Fruit fly (Drosophila melanogaster) whole organism, pupa: ENCODE results near the gene CG10804.

Experiments
- CG10348 ChIP-seq: fragments of 200-800 bp; sonication (Bioruptor generic); IDR thresholded peaks from 2 replicates; pipeline ENCODE4 v1.3.6; 2022; ENCODE audit warnings: missing biosample characterization, missing genetic modification characterization
- CG12605 ChIP-seq: fragments of 200-800 bp; sonication (Bioruptor generic); IDR thresholded peaks from 2 replicates; pipeline ENCODE4 v1.3.6; 2022; ENCODE audit warnings: missing biosample characterization, missing genetic modification characterization
- CG13204 ChIP-seq: fragments of 200-800 bp; sonication (Bioruptor generic); optimal IDR thresholded peaks from 2 replicates; lab custom pipeline; 2018; ENCODE audit warnings: missing biosample characterization, mild to moderate bottlenecking, missing genetic modification characterization, moderate library complexity
- CG14655 ChIP-seq: fragments of 200-800 bp; sonication (Bioruptor generic); optimal IDR thresholded peaks from 3 replicates; lab custom pipeline; 2017; ENCODE audit warnings: mild to moderate bottlenecking, missing biosample characterization, missing genetic modification reagents, missing genetic modification characterization
- CG15710 ChIP-seq: fragments of 200-800 bp; sonication (Bioruptor generic); optimal IDR thresholded peaks from 2 replicates; lab custom pipeline; 2018; ENCODE audit warnings: missing biosample characterization, mild to moderate bottlenecking, missing genetic modification characterization, moderate library complexity
- CG17806 ChIP-seq: fragments of 200-800 bp; sonication (Bioruptor generic); optimal IDR thresholded peaks from 2 replicates; lab custom pipeline; 2018; ENCODE audit warnings: missing biosample characterization, mild to moderate bottlenecking, missing genetic modification characterization, moderate library complexity
- CG32121 ChIP-seq: fragments of 200-800 bp; sonication (Bioruptor generic); IDR thresholded peaks from 2 replicates; pipeline ENCODE4 v1.3.6; 2022; ENCODE audit warnings: missing biosample characterization, missing genetic modification characterization
- CG34367 ChIP-seq: fragments of 200-800 bp; sonication (Bioruptor generic); optimal IDR thresholded peaks from 2 replicates; lab custom pipeline; 2018; ENCODE audit warnings: missing biosample characterization, mild to moderate bottlenecking, missing genetic modification characterization
- CG4496 ChIP-seq: fragments of 200-800 bp; sonication (Bioruptor generic); IDR thresholded peaks from 3 replicates; pipeline ENCODE4 v1.3.6; 2022; ENCODE audit warnings: missing biosample characterization, missing genetic modification characterization
- CG8159 ChIP-seq: fragments of 200-800 bp; sonication (Bioruptor generic); optimal IDR thresholded peaks from 3 replicates; lab custom pipeline; 2018; ENCODE audit warnings: missing biosample characterization, mild to moderate bottlenecking, missing genetic modification characterization, moderate library complexity
- CG8301 ChIP-seq: fragments of 200-800 bp; sonication (Bioruptor generic); optimal IDR thresholded peaks from 2 replicates; lab custom pipeline; 2018; ENCODE audit warnings: missing biosample characterization, mild to moderate bottlenecking, missing genetic modification characterization
- CG9948 ChIP-seq: fragments of 200-800 bp; sonication (Bioruptor generic); optimal IDR thresholded peaks from 2 replicates; lab custom pipeline; 2018; ENCODE audit warnings: missing biosample characterization, mild to moderate bottlenecking, missing genetic modification characterization, moderate library complexity
- D1 ChIP-seq: fragments of 200-800 bp; sonication (Bioruptor generic); optimal IDR thresholded peaks from 2 replicates; lab custom pipeline; 2018; ENCODE audit warnings: missing biosample characterization, mild to moderate bottlenecking, missing genetic modification characterization, moderate library complexity
- EcR ChIP-seq: fragments of 200-800 bp; sonication (Bioruptor generic); optimal IDR thresholded peaks from 3 replicates; lab custom pipeline; 2019; ENCODE audit warnings: missing biosample characterization, missing genetic modification characterization, mild to moderate bottlenecking, moderate library complexity, missing genetic modification reagents
- Ets98B ChIP-seq: fragments of 200-800 bp; sonication (Bioruptor generic); IDR thresholded peaks from 2 replicates; pipeline ENCODE4 v1.3.6; 2022; ENCODE audit warnings: missing biosample characterization, missing genetic modification characterization
- Pif1A ChIP-seq: fragments of 200-800 bp; sonication (Bioruptor generic); optimal IDR thresholded peaks from 3 replicates; lab custom pipeline; 2016; ENCODE audit warnings: missing biosample characterization, missing genetic modification characterization
- Pif1B ChIP-seq: fragments of 200-800 bp; sonication (Bioruptor generic); optimal IDR thresholded peaks from 3 replicates; lab custom pipeline; 2016; ENCODE audit warnings: missing biosample characterization, missing genetic modification characterization
- Snoo ChIP-seq: fragments of 200-800 bp; sonication (Bioruptor generic); optimal IDR thresholded peaks from 3 replicates; lab custom pipeline; 2017; ENCODE audit warnings: missing biosample characterization, mild to moderate bottlenecking, missing genetic modification characterization, inconsistent platforms
- fd96Ca ChIP-seq: fragments of 200-800 bp; sonication (Bioruptor generic); IDR thresholded peaks from 3 replicates; pipeline ENCODE4 v1.3.6; 2022; ENCODE audit warnings: missing biosample characterization, missing genetic modification characterization
- gl ChIP-seq: fragments of 200-800 bp; sonication (Bioruptor generic); optimal IDR thresholded peaks from 2 replicates; lab custom pipeline; 2018; ENCODE audit warnings: missing biosample characterization, mild to moderate bottlenecking, missing genetic modification characterization
- rn ChIP-seq: fragments of 200-800 bp; sonication (Bioruptor generic); IDR thresholded peaks from 2 replicates; pipeline ENCODE4 v1.3.6; 2022; ENCODE audit warnings: missing biosample characterization, missing genetic modification characterization

Gene CG10804

dm6 chrX:3485304-3485703 is 3.2 kb upstream of the CG10804 start, which contains the start of the genes CG14270 and CG10803:
CG14270 (minus strand) TSS chrX:3485378.
CG10803 (plus strand) TSS chrX:3485650.
- TF ChIP-seq Pif1B (GFP tag; lab: Kevin White, UChicago) = no peak
- no peak for TF ChIP-seq D1 (tag; lab: Kevin White, UChicago)
- no peak for TF ChIP-seq CG9948 (tag; lab: Kevin White, UChicago)
- no peak for TF ChIP-seq CG12605 (GFP tag; lab: Robert Waterston, UW)
- TF ChIP-seq Pif1A (GFP tag; lab: Kevin White, UChicago) = no peak
- TF ChIP-seq EcR (GFP tag; lab: Kevin White, UChicago) = no peak

dm6 chrX:3481034-3481433 is 1.1 kb downstream of the CG10804 start:
- TF ChIP-seq CG32121 (GFP tag; lab: Robert Waterston, UW) = no peak
- TF ChIP-seq rn (GFP tag; lab: Robert Waterston, UW) = no peak
- TF ChIP-seq CG12605 (GFP tag; lab: Robert Waterston, UW) = no peak
- no peak for TF ChIP-seq CG8301
- no peak for TF ChIP-seq CG10348 (GFP tag; lab: Robert Waterston, UW)
- TF ChIP-seq CG9948 (tag; lab: Kevin White, UChicago) = no peak
- TF ChIP-seq CG34367 (tag; lab: Kevin White, UChicago) = no peak
- no peak for TF ChIP-seq CG17806 (tag; lab: Kevin White, UChicago)
- peak; percentile 33 for TF ChIP-seq D1 (tag; lab: Kevin White, UChicago)
- TF ChIP-seq gl (tag; lab: Kevin White, UChicago) = no peak
- TF ChIP-seq fd96Ca (GFP tag; lab: Robert Waterston, UW) = no peak
- TF ChIP-seq Pif1B (GFP tag; lab: Kevin White, UChicago) = no peak
- TF ChIP-seq CG8159 (tag; lab: Kevin White, UChicago) = no peak
- TF ChIP-seq Ets98B (GFP tag; lab: Robert Waterston, UW) = peak; percentile 40; the same call in 1 of the 2 replicates
- TF ChIP-seq Pif1A (GFP tag; lab: Kevin White, UChicago) = no peak
- TF ChIP-seq CG4496 (GFP tag; lab: Robert Waterston, UW) = peak; percentile 34; the same call in 1 of the 3 replicates
- no peak for TF ChIP-seq CG14655 (GFP tag; lab: Kevin White, UChicago)
- no peak for TF ChIP-seq CG13204 (GFP tag; lab: Kevin White, UChicago)
- TF ChIP-seq CG15710 (tag; lab: Kevin White, UChicago) = no peak
- peak; percentile 43 for TF ChIP-seq EcR (GFP tag; lab: Kevin White, UChicago)
- no peak for TF ChIP-seq Snoo
- TF ChIP-seq, all 21 proteins: peak for 4

- TF ChIP-seq CG8159 (tag; lab: Kevin White, UChicago) (peak; percentile 74), CG4496 (GFP tag; lab: Robert Waterston, UW) (peak; percentile 87), CG17806 (tag; lab: Kevin White, UChicago) (peak; percentile 73), CG8301 (peak; percentile 78), gl (tag; lab: Kevin White, UChicago) (peak; percentile 18), CG13204 (GFP tag; lab: Kevin White, UChicago) (no peak), CG12605 (GFP tag; lab: Robert Waterston, UW) (peak; percentile 68), CG10348 (GFP tag; lab: Robert Waterston, UW) (peak; percentile 22; the same call in 1 of the 2 replicates), CG9948 (tag; lab: Kevin White, UChicago) (peak; percentile 69), Ets98B (GFP tag; lab: Robert Waterston, UW) (peak; percentile 74), Pif1B (GFP tag; lab: Kevin White, UChicago) (peak; percentile 67), rn (GFP tag; lab: Robert Waterston, UW) (peak; percentile 61), CG15710 (tag; lab: Kevin White, UChicago) (peak; percentile 64), CG34367 (tag; lab: Kevin White, UChicago) (peak; percentile 63), CG32121 (GFP tag; lab: Robert Waterston, UW) (peak; percentile 65), Snoo (peak; percentile 69), EcR (GFP tag; lab: Kevin White, UChicago) (no peak), Pif1A (GFP tag; lab: Kevin White, UChicago) (peak; percentile 72), D1 (tag; lab: Kevin White, UChicago) (peak; percentile 26), CG14655 (GFP tag; lab: Kevin White, UChicago) (peak; percentile 85), fd96Ca (GFP tag; lab: Robert Waterston, UW) (peak; percentile 52; the same call in 2 of the 3 replicates)
- TF ChIP-seq, all 21 proteins: peak for 19
These were observed 6.1 kb downstream of the CG10804 start for dm6 chrX:3476009-3476408.

dm6 chrX:3474476-3475439 is 7.4 kb downstream of the CG10804 start, which contains the start of gene CG12206:
CG12206 (minus strand) TSS chrX:3474524.
- TF ChIP-seq fd96Ca (GFP tag; lab: Robert Waterston, UW) = peak; percentile 72; the same call in 2 of the 3 replicates
- TF ChIP-seq D1 (tag; lab: Kevin White, UChicago) = peak; percentile 76
- peak; percentile 49 for TF ChIP-seq EcR (GFP tag; lab: Kevin White, UChicago)
- TF ChIP-seq Snoo = peak; percentile 78
- peak; percentile 88 for TF ChIP-seq CG12605 (GFP tag; lab: Robert Waterston, UW)
- peak; percentile 85 for TF ChIP-seq CG13204 (GFP tag; lab: Kevin White, UChicago)
- peak; percentile 75 for TF ChIP-seq CG8301
- peak; percentile 87 for TF ChIP-seq gl (tag; lab: Kevin White, UChicago)
- TF ChIP-seq CG14655 (GFP tag; lab: Kevin White, UChicago) = peak; percentile 82
- TF ChIP-seq rn (GFP tag; lab: Robert Waterston, UW) = peak; percentile 31; the same call in 1 of the 2 replicates
- peak; percentile 50 for TF ChIP-seq Ets98B (GFP tag; lab: Robert Waterston, UW)
- TF ChIP-seq CG15710 (tag; lab: Kevin White, UChicago) = peak; percentile 92
- peak; percentile 89 for TF ChIP-seq CG34367 (tag; lab: Kevin White, UChicago)
- TF ChIP-seq Pif1B (GFP tag; lab: Kevin White, UChicago) = peak; percentile 77
- TF ChIP-seq CG4496 (GFP tag; lab: Robert Waterston, UW) = peak; percentile 87
- TF ChIP-seq CG10348 (GFP tag; lab: Robert Waterston, UW) = no peak
- TF ChIP-seq CG8159 (tag; lab: Kevin White, UChicago) = peak; percentile 93
- TF ChIP-seq Pif1A (GFP tag; lab: Kevin White, UChicago) = peak; percentile 80
- TF ChIP-seq CG32121 (GFP tag; lab: Robert Waterston, UW) = peak; percentile 73
- TF ChIP-seq CG17806 (tag; lab: Kevin White, UChicago) = peak; percentile 80
- TF ChIP-seq CG9948 (tag; lab: Kevin White, UChicago) = peak; percentile 88
